Fruit fly (Drosophila melanogaster): ENCODE results near the gene CG43121.

Gene CG43121

DNA sequence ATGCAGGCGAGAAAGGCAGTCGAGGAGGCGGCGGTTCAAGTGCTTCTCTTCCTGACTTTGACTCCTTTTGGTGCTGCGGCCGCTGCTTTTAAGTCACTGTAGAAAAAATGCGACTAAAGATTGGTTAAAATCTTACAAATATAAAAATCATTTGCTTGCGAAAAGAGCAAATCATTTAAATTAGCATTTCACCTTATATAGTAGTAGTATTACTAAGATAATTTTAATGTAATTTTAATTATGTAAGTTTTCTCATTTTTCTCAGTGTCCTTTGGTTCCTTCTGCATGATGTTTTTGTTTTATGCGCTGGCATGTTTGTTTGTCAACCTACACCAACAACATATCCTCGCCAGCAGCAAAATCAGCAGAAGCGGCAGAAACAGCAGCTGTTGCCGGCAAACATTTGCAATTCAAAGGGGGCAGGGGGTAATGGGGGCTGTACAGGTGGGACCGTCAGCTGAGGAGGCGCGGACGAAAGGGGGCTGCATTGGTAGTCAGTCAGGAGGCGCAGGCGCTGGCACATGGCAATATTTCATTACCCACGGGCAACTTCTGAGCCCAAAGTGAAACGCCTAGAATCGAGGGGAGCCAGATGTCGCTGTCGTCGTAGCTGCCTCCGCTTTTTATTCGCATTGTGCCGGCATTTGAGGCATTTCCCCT lies 24.9 kb downstream of the CG43121 start:
- TF ChIP-seq CG7045 (GFP tag; optimal IDR thresholded peaks at IDR 0.05) (no peak), CG1620 (GFP tag; optimal IDR thresholded peaks at IDR 0.05) (no peak), Crg-1 (GFP tag; optimal IDR thresholded peaks at IDR 0.05) (no peak), tj (GFP tag; optimal IDR thresholded peaks at IDR 0.05) (no peak), CG12768 (GFP tag; optimal IDR thresholded peaks at IDR 0.05) (no peak), Mnt (GFP tag; optimal IDR thresholded peaks at IDR 0.05) (no peak), bab1 (GFP tag; optimal IDR thresholded peaks at IDR 0.05) (no peak), cnc (optimal IDR thresholded peaks at IDR 0.05) (no peak)

DNA sequence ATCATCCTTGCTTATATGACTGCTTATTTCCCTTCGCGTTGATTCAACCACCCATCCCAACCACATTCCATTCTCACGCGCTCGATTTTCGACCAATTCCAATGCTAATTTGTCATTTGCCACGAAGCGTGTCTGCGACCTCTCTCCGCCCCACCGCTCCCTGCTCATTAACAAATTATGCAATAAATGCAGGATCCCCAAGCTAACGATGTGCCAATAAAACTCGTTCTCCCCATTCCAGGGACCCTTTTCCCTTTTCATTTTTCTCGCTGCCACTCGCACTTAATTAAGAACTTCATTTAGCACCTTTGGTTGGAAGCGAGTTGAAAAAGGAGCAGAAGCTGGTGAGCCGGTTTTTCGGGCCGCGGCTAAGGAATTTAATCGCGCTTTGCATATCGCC lies 26.3 kb downstream of the CG43121 start:
- no peak for TF ChIP-seq CG7045 (GFP tag; optimal IDR thresholded peaks at IDR 0.05)
- TF ChIP-seq cnc (optimal IDR thresholded peaks at IDR 0.05), result no peak
- no peak for TF ChIP-seq Crg-1 (GFP tag; optimal IDR thresholded peaks at IDR 0.05)
- no peak for TF ChIP-seq CG12768 (GFP tag; optimal IDR thresholded peaks at IDR 0.05)
- no peak for TF ChIP-seq CG14711 (tag; optimal IDR thresholded peaks at IDR 0.05)
- no peak for TF ChIP-seq toe (GFP tag; optimal IDR thresholded peaks at IDR 0.05)
- TF ChIP-seq bab1 (GFP tag; optimal IDR thresholded peaks at IDR 0.05), result no peak
- no peak for TF ChIP-seq CG1620 (GFP tag; optimal IDR thresholded peaks at IDR 0.05)

DNA sequence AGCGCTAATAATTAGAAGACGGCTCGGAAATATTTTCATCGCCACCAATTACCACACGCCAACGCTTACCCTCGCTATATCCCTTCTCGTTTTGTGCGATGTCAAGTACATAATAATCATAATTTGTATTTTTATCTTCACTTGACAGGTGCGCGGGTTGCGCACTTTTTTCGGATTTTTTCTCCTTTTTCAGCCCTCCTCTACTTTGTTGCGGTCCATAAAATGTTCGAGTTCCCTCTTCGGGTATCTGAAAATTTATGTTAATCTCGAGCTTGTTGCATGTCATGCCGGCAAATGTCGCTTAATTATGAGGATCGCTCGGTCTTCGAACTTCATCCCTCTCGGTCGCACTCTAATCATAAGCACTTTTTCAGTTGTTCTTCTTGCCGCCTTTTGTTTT lies 27.1 kb downstream of the CG43121 start:
- no peak for TF ChIP-seq tj (GFP tag; optimal IDR thresholded peaks at IDR 0.05)
- TF ChIP-seq CG33017 (tag; optimal IDR thresholded peaks at IDR 0.05), result no peak
- TF ChIP-seq CG14711 (tag; optimal IDR thresholded peaks at IDR 0.05), result no peak
- TF ChIP-seq CG7045 (GFP tag; optimal IDR thresholded peaks at IDR 0.05), result no peak
- no peak for TF ChIP-seq Clk (GFP tag; optimal IDR thresholded peaks at IDR 0.05)
- no peak for TF ChIP-seq bab1 (GFP tag; optimal IDR thresholded peaks at IDR 0.05)
- TF ChIP-seq ovo (GFP tag; optimal IDR thresholded peaks at IDR 0.05), result no peak
- TF ChIP-seq kay (GFP tag; ENCODE audit: borderline replicate concordance), result no peak
- TF ChIP-seq CG12768 (GFP tag; optimal IDR thresholded peaks at IDR 0.05), result no peak
- no peak for TF ChIP-seq CG5204 (GFP tag; optimal IDR thresholded peaks at IDR 0.05)
- TF ChIP-seq Mnt (GFP tag; optimal IDR thresholded peaks at IDR 0.05), result no peak

DNA sequence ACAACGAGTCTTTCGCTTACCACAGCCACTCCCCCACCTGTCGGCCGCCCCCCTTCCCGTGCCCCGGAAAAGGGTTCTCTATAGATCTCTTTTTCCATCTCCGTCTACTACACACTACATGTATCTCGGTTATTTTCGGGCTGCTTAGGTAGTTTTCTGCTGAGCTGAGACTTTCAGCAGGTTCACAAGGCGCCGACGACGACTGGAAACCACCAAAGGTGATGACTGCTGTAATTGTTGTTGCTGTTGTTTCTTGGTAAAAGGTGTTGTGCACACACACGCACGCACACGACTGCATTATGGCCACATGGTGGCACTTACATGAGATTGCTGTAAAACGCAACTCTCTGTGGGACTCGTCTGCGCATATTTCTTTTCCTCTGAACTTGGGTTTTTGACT lies 28.5 kb downstream of the CG43121 start:
- TF ChIP-seq pad (GFP tag; optimal IDR thresholded peaks at IDR 0.05), result no peak
- no peak for TF ChIP-seq CG1620 (GFP tag; optimal IDR thresholded peaks at IDR 0.05)
- no peak for TF ChIP-seq CG11617 (GFP tag; optimal IDR thresholded peaks at IDR 0.05)
- TF ChIP-seq CG33017 (tag; optimal IDR thresholded peaks at IDR 0.05), result no peak

DNA sequence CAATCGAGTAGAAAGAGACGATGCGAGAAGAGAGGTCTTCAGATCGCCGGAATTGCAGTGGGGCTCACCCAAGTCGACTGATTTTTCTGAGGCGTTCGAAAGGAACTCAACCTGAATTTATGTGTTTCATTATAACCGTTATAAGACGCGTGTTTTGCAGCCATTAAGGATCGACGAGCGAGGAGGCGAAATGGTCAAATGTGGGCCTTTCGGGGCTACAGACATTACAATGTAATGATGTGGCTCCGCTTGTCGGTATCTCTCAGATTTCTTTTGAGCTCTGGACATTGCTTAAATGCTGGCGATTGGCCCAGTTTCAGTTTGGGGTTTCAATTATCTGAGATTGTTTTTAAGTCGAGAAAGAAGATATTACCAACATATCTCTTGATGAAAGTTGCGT lies 29.4 kb downstream of the CG43121 start:
- no peak for TF ChIP-seq toe (GFP tag; optimal IDR thresholded peaks at IDR 0.05)
- no peak for TF ChIP-seq CG12768 (GFP tag; optimal IDR thresholded peaks at IDR 0.05)
- TF ChIP-seq cic (GFP tag; optimal IDR thresholded peaks at IDR 0.05), result no peak
- no peak for TF ChIP-seq bab1 (GFP tag; optimal IDR thresholded peaks at IDR 0.05)
- no peak for TF ChIP-seq cnc (optimal IDR thresholded peaks at IDR 0.05)
- TF ChIP-seq CG11617 (GFP tag; optimal IDR thresholded peaks at IDR 0.05), result no peak
- TF ChIP-seq Mnt (GFP tag; optimal IDR thresholded peaks at IDR 0.05), result no peak
- TF ChIP-seq Hr96 (GFP tag; optimal IDR thresholded peaks at IDR 0.05), result no peak
- TF ChIP-seq CG33017 (tag; optimal IDR thresholded peaks at IDR 0.05), result no peak
- no peak for TF ChIP-seq CG14711 (tag; optimal IDR thresholded peaks at IDR 0.05)
- TF ChIP-seq kay (GFP tag; ENCODE audit: borderline replicate concordance), result no peak
- no peak for TF ChIP-seq tj (GFP tag; optimal IDR thresholded peaks at IDR 0.05)

DNA sequence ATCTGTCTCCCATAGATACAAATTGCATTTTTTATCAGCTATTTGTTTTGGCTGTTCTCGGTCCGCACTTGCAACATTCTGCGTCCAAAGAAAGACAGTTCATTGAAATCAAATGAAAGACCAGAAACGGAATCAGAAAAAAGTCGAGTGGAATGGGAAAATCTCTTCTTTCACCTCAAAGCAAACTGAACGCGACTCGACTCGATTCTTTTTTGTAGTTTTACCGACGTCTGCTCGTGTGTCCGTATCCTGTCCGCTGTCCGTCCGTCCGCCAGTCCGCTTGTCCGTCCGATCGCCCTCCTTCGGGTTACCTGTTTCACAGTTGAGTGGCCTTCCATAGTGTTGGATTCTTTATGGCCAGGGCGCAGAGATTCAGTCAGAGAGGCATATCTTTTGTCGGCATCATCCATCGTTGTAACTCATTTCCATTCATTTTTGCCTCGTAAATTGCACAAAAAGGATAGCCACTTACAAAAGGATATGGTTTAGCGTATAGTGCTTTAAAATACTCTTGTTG lies 30.2 kb downstream of the CG43121 start:
- no peak for TF ChIP-seq Clk (GFP tag; optimal IDR thresholded peaks at IDR 0.05)
- TF ChIP-seq CG12768 (GFP tag; optimal IDR thresholded peaks at IDR 0.05), result no peak
- no peak for TF ChIP-seq CG14711 (tag; optimal IDR thresholded peaks at IDR 0.05)
- no peak for TF ChIP-seq cnc (optimal IDR thresholded peaks at IDR 0.05)
- TF ChIP-seq CG11617 (GFP tag; optimal IDR thresholded peaks at IDR 0.05), result no peak
- TF ChIP-seq CG7101 (tag; optimal IDR thresholded peaks at IDR 0.05), result no peak
- TF ChIP-seq toe (GFP tag; optimal IDR thresholded peaks at IDR 0.05), result no peak
- TF ChIP-seq CG1620 (GFP tag; optimal IDR thresholded peaks at IDR 0.05), result no peak
- no peak for TF ChIP-seq bab1 (GFP tag; optimal IDR thresholded peaks at IDR 0.05)

DNA sequence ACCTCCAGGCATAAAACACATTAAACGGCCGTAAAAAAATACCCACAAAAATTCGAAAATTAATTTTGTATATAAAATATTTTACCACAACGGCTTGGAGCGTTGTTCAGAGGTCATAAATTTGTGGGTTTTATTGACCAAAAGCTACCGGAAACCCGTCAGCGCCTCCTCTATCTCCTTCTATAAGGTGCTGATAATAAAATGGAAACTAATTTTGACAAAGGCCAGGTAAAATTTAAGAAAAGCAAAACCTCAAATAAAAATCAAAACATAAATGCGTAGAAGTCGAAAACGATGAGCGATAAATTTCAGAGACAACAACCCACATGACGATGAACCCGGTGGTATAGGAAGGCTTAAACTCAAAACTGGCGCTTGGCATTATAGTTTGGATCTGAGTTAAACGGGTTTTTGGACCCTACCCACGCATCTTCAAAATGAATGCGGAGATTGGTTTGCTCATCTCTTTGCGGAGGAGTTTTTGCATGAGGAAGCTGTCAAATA lies 31.4 kb downstream of the CG43121 start:
- TF ChIP-seq pad (GFP tag; optimal IDR thresholded peaks at IDR 0.05), result no peak

DNA sequence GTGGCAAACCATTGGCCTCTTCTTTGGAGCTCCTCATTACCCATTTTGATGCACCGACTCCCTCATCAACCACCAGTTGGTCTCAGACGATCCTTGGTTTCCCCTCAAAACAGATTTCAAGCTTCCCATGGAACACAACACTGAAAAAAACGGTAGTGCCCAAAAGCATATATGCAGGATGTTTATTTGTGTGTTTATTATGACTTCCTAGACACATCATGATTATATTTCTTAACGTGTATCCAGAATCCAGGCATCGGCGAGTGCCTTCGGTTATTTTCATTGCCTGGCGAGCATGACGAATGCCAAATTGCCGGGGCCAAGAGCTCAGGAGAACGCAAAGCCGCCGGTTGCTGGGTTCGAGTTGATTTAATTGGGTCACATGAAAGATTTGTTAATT lies 32.5 kb downstream of the CG43121 start:
- TF ChIP-seq Clk (GFP tag; optimal IDR thresholded peaks at IDR 0.05), result no peak
- no peak for TF ChIP-seq CG11617 (GFP tag; optimal IDR thresholded peaks at IDR 0.05)
- no peak for TF ChIP-seq CG1620 (GFP tag; optimal IDR thresholded peaks at IDR 0.05)
- no peak for TF ChIP-seq CG7101 (tag; optimal IDR thresholded peaks at IDR 0.05)
- TF ChIP-seq CG5204 (GFP tag; optimal IDR thresholded peaks at IDR 0.05), result no peak
- no peak for TF ChIP-seq bab1 (GFP tag; optimal IDR thresholded peaks at IDR 0.05)
- no peak for TF ChIP-seq pad (GFP tag; optimal IDR thresholded peaks at IDR 0.05)
- TF ChIP-seq CG12768 (GFP tag; optimal IDR thresholded peaks at IDR 0.05), result no peak
- no peak for TF ChIP-seq CG33017 (tag; optimal IDR thresholded peaks at IDR 0.05)
- TF ChIP-seq tj (GFP tag; optimal IDR thresholded peaks at IDR 0.05), result no peak
- TF ChIP-seq cnc (optimal IDR thresholded peaks at IDR 0.05), result no peak
- no peak for TF ChIP-seq kay (GFP tag; ENCODE audit: borderline replicate concordance)
- TF ChIP-seq CG7045 (GFP tag; optimal IDR thresholded peaks at IDR 0.05), result no peak
- no peak for TF ChIP-seq toe (GFP tag; optimal IDR thresholded peaks at IDR 0.05)
- TF ChIP-seq Hr96 (GFP tag; optimal IDR thresholded peaks at IDR 0.05), result no peak
- TF ChIP-seq CG14711 (tag; optimal IDR thresholded peaks at IDR 0.05), result no peak
- TF ChIP-seq Mnt (GFP tag; optimal IDR thresholded peaks at IDR 0.05), result no peak
- TF ChIP-seq cic (GFP tag; optimal IDR thresholded peaks at IDR 0.05), result no peak
- no peak for TF ChIP-seq Crg-1 (GFP tag; optimal IDR thresholded peaks at IDR 0.05)
- no peak for TF ChIP-seq ovo (GFP tag; optimal IDR thresholded peaks at IDR 0.05)
